Fruit fly (Drosophila melanogaster) whole organism, embryonic: ENCODE results near the gene GstD4.

Experiments used
- CG14014 ChIP-seq: fragments of 200-800 bp; sonication (Bioruptor generic); IDR thresholded peaks from 2 replicates; pipeline ENCODE4 v1.3.6; 2022; ENCODE audit warnings: missing biosample characterization, missing genetic modification characterization
- CG17385 ChIP-seq: fragments of 200-800 bp; sonication (Bioruptor generic); optimal IDR thresholded peaks from 3 replicates; lab custom pipeline; 2018; ENCODE audit warnings: missing biosample characterization, mild to moderate bottlenecking, missing genetic modification characterization
- CG3838 ChIP-seq: fragments of 200-800 bp; sonication (Bioruptor generic); optimal IDR thresholded peaks from 3 replicates; lab custom pipeline; 2016; ENCODE audit warnings: missing biosample characterization, missing genetic modification characterization
- CG7372 ChIP-seq: fragments of 200-800 bp; sonication (Bioruptor generic); IDR thresholded peaks from 2 replicates; pipeline ENCODE4 v1.3.6; 2022; ENCODE audit warnings: missing biosample characterization, missing genetic modification characterization
- CG7963 ChIP-seq: fragments of 200-800 bp; sonication (Bioruptor generic); IDR thresholded peaks from 3 replicates; pipeline ENCODE4 v1.3.6; 2022; ENCODE audit warnings: missing biosample characterization, missing genetic modification characterization; ENCODE audit not compliant: partially characterized antibody
- CG9727 ChIP-seq: fragments of 200-800 bp; sonication (Bioruptor generic); optimal IDR thresholded peaks from 3 replicates; lab custom pipeline; 2017; ENCODE audit warnings: missing biosample characterization, mild to moderate bottlenecking, missing genetic modification characterization
- Hsf ChIP-seq: fragments of 200-800 bp; sonication (Bioruptor generic); optimal IDR thresholded peaks from 3 replicates; lab custom pipeline; 2016; ENCODE audit warnings: missing biosample characterization, missing genetic modification characterization
- cas ChIP-seq: fragments of 200-800 bp; sonication (Bioruptor generic); IDR thresholded peaks from 2 replicates; pipeline ENCODE4 v1.3.6; 2022; ENCODE audit warnings: missing biosample characterization, missing genetic modification characterization
- cg ChIP-seq: fragments of 200-800 bp; sonication (Bioruptor generic); optimal IDR thresholded peaks from 3 replicates; lab custom pipeline; 2019; ENCODE audit warnings: missing biosample characterization, mild to moderate bottlenecking, missing genetic modification characterization, moderate library complexity
- dmrt11E ChIP-seq: fragments of 200-800 bp; sonication (Bioruptor generic); optimal IDR thresholded peaks from 3 replicates; lab custom pipeline; 2018; ENCODE audit warnings: missing biosample characterization, mild to moderate bottlenecking, missing genetic modification characterization, moderate library complexity
- gro ChIP-seq: fragments of 200-800 bp; sonication (Bioruptor generic); optimal IDR thresholded peaks from 2 replicates; lab custom pipeline; 2016; ENCODE audit warnings: missing biosample characterization, missing genetic modification characterization
- pum ChIP-seq: fragments of 200-800 bp; sonication (Bioruptor generic); optimal IDR thresholded peaks from 2 replicates; lab custom pipeline; 2016; ENCODE audit warnings: missing biosample characterization, missing genetic modification characterization
- seq ChIP-seq: fragments of 200-800 bp; sonication (Bioruptor generic); IDR thresholded peaks from 2 replicates; pipeline ENCODE4 v1.3.6; 2022; ENCODE audit warnings: missing biosample characterization, missing genetic modification characterization
- stwl ChIP-seq: fragments of 200-800 bp; sonication (Bioruptor generic); optimal IDR thresholded peaks from 3 replicates; lab custom pipeline; 2018; ENCODE audit warnings: missing biosample characterization, mild to moderate bottlenecking, missing genetic modification characterization, moderate library complexity

DNA sequence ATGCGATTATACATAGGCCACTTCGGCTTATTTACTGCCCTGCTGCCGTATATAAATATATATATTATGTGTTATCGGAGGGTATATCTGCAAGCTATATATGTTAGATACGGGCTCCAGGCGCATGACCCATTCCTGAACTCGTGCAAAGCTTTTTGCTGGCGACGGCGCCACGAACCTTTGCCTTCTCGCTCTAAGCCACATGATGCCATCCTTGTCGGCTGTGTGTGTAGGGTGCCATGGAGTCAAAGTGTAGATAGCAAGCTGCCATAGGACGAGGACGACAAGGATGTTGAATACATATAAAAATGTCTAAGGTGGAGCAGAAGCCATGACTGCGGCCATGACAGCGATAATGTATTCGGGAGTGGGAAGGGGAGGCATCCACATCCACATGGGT lies 26.2 kb upstream of the GstD4 start:
- no peak for TF ChIP-seq gro (GFP tag; lab: Kevin White, UChicago)
- no peak for TF ChIP-seq Hsf (GFP tag; lab: Kevin White, UChicago)
- no peak for TF ChIP-seq dmrt11E (tag; lab: Kevin White, UChicago)
- no peak for TF ChIP-seq CG9727
- no peak for TF ChIP-seq pum (GFP tag; lab: Kevin White, UChicago)
- TF ChIP-seq cg (GFP tag; lab: Kevin White, UChicago), result no peak
- no peak for TF ChIP-seq CG17385
- no peak for TF ChIP-seq cas (GFP tag; lab: Robert Waterston, UW)
- no peak for TF ChIP-seq CG7963
- TF ChIP-seq CG3838 (GFP tag; lab: Kevin White, UChicago), result no peak
- TF ChIP-seq stwl, result no peak
- TF ChIP-seq CG7372 (GFP tag; lab: Robert Waterston, UW), result no peak
- TF ChIP-seq seq (GFP tag; lab: Robert Waterston, UW), result no peak
- no peak for TF ChIP-seq CG14014 (GFP tag; lab: Robert Waterston, UW)
